Worm (Caenorhabditis elegans) whole organism, mixed stage, embryonic: ENCODE results near the gene F31E8.5.
A peak's percentile ranks its signal among the peaks of the same experiment; 100 is the strongest.

Experiments
- M03D4.4 ChIP-seq: sonication (generic microtip); optimal IDR thresholded peaks from 2 replicates; lab custom pipeline; 2017; ENCODE audit warnings: mild to moderate bottlenecking, missing genetic modification characterization, missing compliant biosample characterization
- bed-3 ChIP-seq: fragments of 200-800 bp; sonication (Bioruptor generic); optimal IDR thresholded peaks from 3 replicates; lab custom pipeline; 2018; ENCODE audit warnings: mild to moderate bottlenecking, missing genetic modification characterization, moderate library complexity, missing compliant biosample characterization
- blmp-1 ChIP-seq: fragments of 150-350 bp; optimal IDR thresholded peaks from 2 replicates; lab custom pipeline; 2014; ENCODE audit warnings: missing biosample characterization, missing genetic modification characterization
- ceh-39 ChIP-seq: fragments of 150-350 bp; optimal IDR thresholded peaks from 2 replicates; lab custom pipeline; 2014; ENCODE audit warnings: missing biosample characterization, missing genetic modification characterization
- ceh-43 ChIP-seq: fragments of 200-800 bp; sonication (Bioruptor generic); optimal IDR thresholded peaks from 2 replicates; lab custom pipeline; 2018; ENCODE audit warnings: mild to moderate bottlenecking, missing genetic modification characterization, moderate library complexity, missing compliant biosample characterization
- ces-1 ChIP-seq: fragments of 150-350 bp; optimal IDR thresholded peaks from 2 replicates; lab custom pipeline; 2014; ENCODE audit warnings: missing biosample characterization, missing genetic modification reagents, missing genetic modification characterization
- cnd-1 ChIP-seq: fragments of 200-800 bp; sonication (Bioruptor generic); optimal IDR thresholded peaks from 2 replicates; lab custom pipeline; 2018; ENCODE audit warnings: mild to moderate bottlenecking, missing genetic modification characterization, missing compliant biosample characterization
- drap-1 ChIP-seq: fragments of 200-800 bp; sonication (Bioruptor generic); optimal IDR thresholded peaks from 3 replicates; lab custom pipeline; 2018; ENCODE audit warnings: mild to moderate bottlenecking, missing genetic modification characterization, missing compliant biosample characterization
- elt-1 ChIP-seq: sonication (generic microtip); optimal IDR thresholded peaks from 2 replicates; lab custom pipeline; 2017; ENCODE audit warnings: missing genetic modification characterization, mild to moderate bottlenecking, missing compliant biosample characterization, antibody characterized with exemption, moderate library complexity, borderline replicate concordance; ENCODE audit not compliant: insufficient read depth
- elt-3 ChIP-seq: fragments of 150-350 bp; optimal IDR thresholded peaks from 2 replicates; lab custom pipeline; 2014; ENCODE audit warnings: missing biosample characterization, missing genetic modification characterization
- flh-1 ChIP-seq: fragments of 200-800 bp; sonication (Bioruptor generic); optimal IDR thresholded peaks from 2 replicates; lab custom pipeline; 2018; ENCODE audit warnings: mild to moderate bottlenecking, missing genetic modification characterization, moderate library complexity, missing compliant biosample characterization
- ham-2 ChIP-seq: fragments of 200-800 bp; sonication (Bioruptor generic); optimal IDR thresholded peaks from 2 replicates; lab custom pipeline; 2018; ENCODE audit warnings: mild to moderate bottlenecking, missing genetic modification characterization, missing compliant biosample characterization
- hlh-1 ChIP-seq: fragments of 150-350 bp; optimal IDR thresholded peaks from 2 replicates; lab custom pipeline; 2014; ENCODE audit warnings: missing biosample characterization, missing genetic modification reagents, missing genetic modification characterization
- lin-32 ChIP-seq: fragments of 200-800 bp; sonication (Bioruptor generic); optimal IDR thresholded peaks from 2 replicates; lab custom pipeline; 2018; ENCODE audit warnings: mild to moderate bottlenecking, missing genetic modification characterization, missing compliant biosample characterization
- mep-1 ChIP-seq: fragments of 150-350 bp; optimal IDR thresholded peaks from 2 replicates; lab custom pipeline; 2017; ENCODE audit warnings: missing biosample characterization, missing genetic modification reagents, missing genetic modification characterization, inconsistent platforms
- mls-2 ChIP-seq: sonication (generic microtip); optimal IDR thresholded peaks from 2 replicates; lab custom pipeline; 2016; ENCODE audit warnings: mild to moderate bottlenecking, missing genetic modification characterization, moderate library complexity, missing compliant biosample characterization
- nhr-12 ChIP-seq: fragments of 150-350 bp; optimal IDR thresholded peaks from 2 replicates; lab custom pipeline; 2014; ENCODE audit warnings: missing biosample characterization, missing genetic modification characterization
- nhr-2 ChIP-seq: fragments of 150-350 bp; optimal IDR thresholded peaks from 2 replicates; lab custom pipeline; 2014; ENCODE audit warnings: missing biosample characterization, missing genetic modification characterization
- nhr-237 ChIP-seq: fragments of 150-350 bp; optimal IDR thresholded peaks from 2 replicates; lab custom pipeline; 2014; ENCODE audit warnings: missing biosample characterization, missing genetic modification characterization
- nhr-28 ChIP-seq: fragments of 150-350 bp; optimal IDR thresholded peaks from 2 replicates; lab custom pipeline; 2014; ENCODE audit warnings: missing biosample characterization, missing genetic modification characterization
- nhr-76 ChIP-seq: sonication (generic microtip); optimal IDR thresholded peaks from 2 replicates; lab custom pipeline; 2017; ENCODE audit warnings: missing biosample characterization, missing genetic modification characterization
- pha-4 ChIP-seq: fragments of 150-350 bp; optimal IDR thresholded peaks from 2 replicates; lab custom pipeline; 2018; ENCODE audit warnings: missing biosample characterization, missing genetic modification reagents, missing genetic modification characterization
- unc-120 ChIP-seq: sonication (generic microtip); optimal IDR thresholded peaks from 2 replicates; lab custom pipeline; 2017; ENCODE audit warnings: missing genetic modification characterization, missing compliant biosample characterization; ENCODE audit not compliant: poor library complexity, severe bottlenecking
- unc-39 ChIP-seq: fragments of 150-350 bp; optimal IDR thresholded peaks from 2 replicates; lab custom pipeline; 2014; ENCODE audit warnings: missing biosample characterization, missing genetic modification characterization
- unc-62 ChIP-seq: fragments of 150-350 bp; optimal IDR thresholded peaks from 2 replicates; lab custom pipeline; 2014; ENCODE audit warnings: missing biosample characterization, missing genetic modification reagents, missing genetic modification characterization
- zip-8 ChIP-seq: fragments of 150-350 bp; optimal IDR thresholded peaks from 2 replicates; lab custom pipeline; 2014; ENCODE audit warnings: missing biosample characterization, missing genetic modification characterization

Gene F31E8.5

ce11 chrII:6824524-6824923, 17.5 kb upstream of the F31E8.5 start:
- peak; percentile 91 for TF ChIP-seq unc-62 (GFP tag; lab: Kevin White, UChicago)
- TF ChIP-seq mls-2 (tag; lab: Kevin White, UChicago), result no peak

- TF ChIP-seq zip-8 (tag; lab: Kevin White, UChicago), result no peak
- TF ChIP-seq nhr-2 (tag; lab: Kevin White, UChicago), result no peak
- no peak for TF ChIP-seq blmp-1 (tag; lab: Kevin White, UChicago)
- no peak for TF ChIP-seq drap-1 (GFP tag; lab: Kevin White, UChicago)
- TF ChIP-seq cnd-1 (tag; lab: Kevin White, UChicago), result no peak
- TF ChIP-seq unc-120 (tag; lab: Kevin White, UChicago), result peak; percentile 6
- TF ChIP-seq lin-32 (GFP tag; lab: Kevin White, UChicago), result no peak
- no peak for TF ChIP-seq nhr-28 (tag; lab: Kevin White, UChicago)
- peak; percentile 14 for TF ChIP-seq ces-1 (GFP tag; lab: Kevin White, UChicago)
- no peak for TF ChIP-seq unc-39 (tag; lab: Kevin White, UChicago)
- no peak for TF ChIP-seq nhr-12
Measured at ce11 chrII:6823912-6824311, 16.9 kb upstream of the F31E8.5 start.

- no peak for TF ChIP-seq cnd-1 (tag; lab: Kevin White, UChicago)
- TF ChIP-seq lin-32 (GFP tag; lab: Kevin White, UChicago), result no peak
- peak; percentile 73 for TF ChIP-seq nhr-2 (tag; lab: Kevin White, UChicago)
- TF ChIP-seq hlh-1, result peak; percentile 88
- peak; percentile 98 for TF ChIP-seq unc-62 (GFP tag; lab: Kevin White, UChicago)
- peak; percentile 47 for TF ChIP-seq unc-120 (tag; lab: Kevin White, UChicago)
- TF ChIP-seq bed-3 (GFP tag; lab: Kevin White, UChicago), result no peak
- no peak for TF ChIP-seq nhr-237 (tag; lab: Kevin White, UChicago)
- TF ChIP-seq mep-1, result no peak
- no peak for TF ChIP-seq pha-4 (tag; lab: Kevin White, UChicago)
- TF ChIP-seq elt-3, result no peak
- no peak for TF ChIP-seq flh-1
- TF ChIP-seq M03D4.4 (tag; lab: Kevin White, UChicago), result no peak
- TF ChIP-seq ham-2 (GFP tag; lab: Kevin White, UChicago), result no peak
- no peak for TF ChIP-seq blmp-1 (tag; lab: Kevin White, UChicago)
- no peak for TF ChIP-seq nhr-28 (tag; lab: Kevin White, UChicago)
- TF ChIP-seq drap-1 (GFP tag; lab: Kevin White, UChicago), result no peak
Measured at ce11 chrII:6823233-6823632, 16.2 kb upstream of the F31E8.5 start.

- TF ChIP-seq elt-1 (tag; lab: Kevin White, UChicago) (peak; percentile 61), zip-8 (tag; lab: Kevin White, UChicago) (no peak), unc-62 (GFP tag; lab: Kevin White, UChicago) (peak; percentile 95), ces-1 (GFP tag; lab: Kevin White, UChicago) (peak; percentile 24), drap-1 (GFP tag; lab: Kevin White, UChicago) (no peak), hlh-1 (peak; percentile 39), cnd-1 (tag; lab: Kevin White, UChicago) (no peak), unc-120 (tag; lab: Kevin White, UChicago) (peak; percentile 46), ceh-39 (tag; lab: Kevin White, UChicago) (no peak), nhr-237 (tag; lab: Kevin White, UChicago) (no peak), nhr-76 (tag; lab: Kevin White, UChicago) (no peak)
Measured at ce11 chrII:6822347-6822746, 15.3 kb upstream of the F31E8.5 start.

- TF ChIP-seq lin-32 (GFP tag; lab: Kevin White, UChicago), result no peak
- TF ChIP-seq bed-3 (GFP tag; lab: Kevin White, UChicago), result no peak
- peak; percentile 56 for TF ChIP-seq ces-1 (GFP tag; lab: Kevin White, UChicago)
- TF ChIP-seq, all 35 proteins: peak for 1
Measured at ce11 chrII:6821832-6822231, 14.8 kb upstream of the F31E8.5 start.

ce11 chrII:6821118-6821517, 14.1 kb upstream of the F31E8.5 start:
- TF ChIP-seq hlh-1, result peak; percentile 27
- TF ChIP-seq blmp-1 (tag; lab: Kevin White, UChicago), result peak; percentile 27
- TF ChIP-seq unc-62 (GFP tag; lab: Kevin White, UChicago), result peak; percentile 56
- TF ChIP-seq ceh-43 (GFP tag; lab: Kevin White, UChicago), result no peak
